Worm (Caenorhabditis elegans): Measurements from ENCODE around the gene enri-2.

Gene enri-2

DNA sequence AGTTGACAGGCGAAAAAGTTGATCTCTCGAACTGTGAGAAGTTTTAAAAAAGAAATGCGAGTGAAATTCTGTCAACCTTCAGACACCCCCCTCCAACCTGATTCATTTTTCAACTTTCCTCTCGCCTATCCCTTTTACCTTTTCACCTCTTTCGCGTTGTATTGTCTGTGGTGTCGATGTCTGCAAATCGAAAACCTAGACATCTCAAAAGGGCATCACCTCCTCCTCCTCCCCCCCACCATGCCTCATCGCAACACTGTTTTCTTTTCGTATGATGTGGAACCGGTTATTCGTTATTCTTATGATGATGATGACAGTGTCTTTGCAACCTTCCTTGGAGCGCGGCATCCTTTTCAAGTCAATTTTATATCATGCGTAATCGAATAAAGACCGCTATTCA lies 37.7 kb upstream of the enri-2 start (continued):
- TF ChIP-seq ztf-4 (tag; optimal IDR thresholded peaks at IDR 0.05) (peak; percentile 37), aha-1 (tag; optimal IDR thresholded peaks at IDR 0.05) (no peak), pag-3 (tag; optimal IDR thresholded peaks at IDR 0.05; ENCODE audit: borderline replicate concordance, insufficient read depth) (no peak), unc-98 (GFP tag; IDR thresholded peaks at IDR 0.05) (no peak), lin-39 (tag; optimal IDR thresholded peaks at IDR 0.05) (no peak), nhr-85 (tag) (peak; percentile 98), unc-130 (tag; optimal IDR thresholded peaks at IDR 0.05) (no peak), pqm-1 (tag; optimal IDR thresholded peaks at IDR 0.05) (no peak), nhr-237 (tag; optimal IDR thresholded peaks at IDR 0.05) (no peak), lir-3 (tag; optimal IDR thresholded peaks at IDR 0.05; ENCODE audit: poor library complexity) (no peak), lin-14 (GFP tag; optimal IDR thresholded peaks at IDR 0.05) (peak; percentile 86), blmp-1 (tag; optimal IDR thresholded peaks at IDR 0.05) (peak; percentile 90), ceh-88 (GFP tag; IDR thresholded peaks at IDR 0.05) (no peak), mdl-1 (tag; optimal IDR thresholded peaks at IDR 0.05) (peak in 1 of 2 experiments; percentile 55), fkh-4 (tag; optimal IDR thresholded peaks at IDR 0.05; ENCODE audit: borderline replicate concordance) (no peak), nhr-11 (tag; optimal IDR thresholded peaks at IDR 0.05) (no peak), fkh-10 (GFP tag; optimal IDR thresholded peaks at IDR 0.05) (no peak), sox-4 (tag; optimal IDR thresholded peaks at IDR 0.05) (no peak), tlp-1 (tag; optimal IDR thresholded peaks at IDR 0.05) (no peak), sup-37 (GFP tag; optimal IDR thresholded peaks at IDR 0.05) (no peak), unc-62 (GFP tag; optimal IDR thresholded peaks at IDR 0.05) (no peak), dpl-1 (GFP tag; optimal IDR thresholded peaks at IDR 0.05) (no peak), nhr-28 (tag; optimal IDR thresholded peaks at IDR 0.05) (no peak), pax-3 (tag; optimal IDR thresholded peaks at IDR 0.05) (no peak), grh-1 (GFP tag; IDR thresholded peaks at IDR 0.05) (peak; percentile 94), nhr-71 (tag; optimal IDR thresholded peaks at IDR 0.05) (peak; percentile 74), hlh-4 (tag; optimal IDR thresholded peaks at IDR 0.05) (no peak), snu-23 (GFP tag; optimal IDR thresholded peaks at IDR 0.05) (peak; percentile 65), sptf-1 (tag; optimal IDR thresholded peaks at IDR 0.05) (no peak), ceh-82 (tag; optimal IDR thresholded peaks at IDR 0.05) (no peak), vab-15 (tag; optimal IDR thresholded peaks at IDR 0.05) (no peak), lin-15B (tag; optimal IDR thresholded peaks at IDR 0.05) (no peak), nhr-77 (tag; optimal IDR thresholded peaks at IDR 0.05) (no peak), Y116A8C.19 (tag; optimal IDR thresholded peaks at IDR 0.05; ENCODE audit: borderline replicate concordance) (no peak), hpl-2 (GFP tag; optimal IDR thresholded peaks at IDR 0.05) (no peak), lsy-2 (tag; optimal IDR thresholded peaks at IDR 0.05) (peak in 1 of 2 experiments; percentile 24), irx-1 (tag; optimal IDR thresholded peaks at IDR 0.05) (no peak), ceh-8 (GFP tag; optimal IDR thresholded peaks at IDR 0.05) (no peak), zip-4 (GFP tag; optimal IDR thresholded peaks at IDR 0.05) (no peak), tbx-2 (tag; optimal IDR thresholded peaks at IDR 0.05) (peak; percentile 2), efl-3 (GFP tag; optimal IDR thresholded peaks at IDR 0.05) (no peak)

DNA sequence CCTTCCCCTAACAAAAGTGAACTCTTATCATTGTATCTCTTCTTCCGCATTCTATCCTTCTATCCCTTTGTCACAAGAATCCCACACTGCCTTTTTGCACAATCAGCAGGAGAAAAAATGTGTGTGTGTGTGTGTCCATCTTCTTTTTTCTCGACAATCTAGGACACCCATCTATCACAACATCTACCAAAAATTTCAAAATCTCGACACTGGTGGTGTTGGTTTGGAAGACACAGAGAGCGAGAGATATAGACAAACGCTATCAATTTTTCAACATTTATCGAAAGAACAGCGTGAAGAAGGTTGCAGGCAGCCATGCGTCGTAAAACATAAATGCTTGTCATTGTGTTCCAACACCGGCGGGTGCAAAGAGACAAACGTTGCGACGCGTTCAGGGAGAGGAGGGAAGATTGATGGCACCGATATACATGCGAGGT lies 36.8 kb upstream of the enri-2 start:
- TF ChIP-seq nhr-47 (tag; optimal IDR thresholded peaks at IDR 0.05) (peak; percentile 36), snu-23 (GFP tag; optimal IDR thresholded peaks at IDR 0.05) (peak; percentile 65), lir-3 (tag; optimal IDR thresholded peaks at IDR 0.05; ENCODE audit: poor library complexity) (peak; percentile 1), ces-1 (GFP tag; optimal IDR thresholded peaks at IDR 0.05) (no peak), ztf-11 (tag; optimal IDR thresholded peaks at IDR 0.05) (no peak), ceh-63 (GFP tag; optimal IDR thresholded peaks at IDR 0.05) (no peak), nhr-85 (tag) (peak; percentile 98), grh-1 (GFP tag; IDR thresholded peaks at IDR 0.05) (peak; percentile 56; the same call in 1 of the 2 replicates), irx-1 (tag; optimal IDR thresholded peaks at IDR 0.05) (peak; percentile 48), blmp-1 (tag; optimal IDR thresholded peaks at IDR 0.05) (peak; percentile 85), tbx-2 (tag; optimal IDR thresholded peaks at IDR 0.05) (peak; percentile 58), nhr-77 (tag; optimal IDR thresholded peaks at IDR 0.05) (peak; percentile 13), rnt-1 (tag; optimal IDR thresholded peaks at IDR 0.05) (peak; percentile 84), unc-98 (GFP tag; IDR thresholded peaks at IDR 0.05) (no peak), egl-27 (tag; optimal IDR thresholded peaks at IDR 0.05) (peak in 1 of 2 experiments; percentile 70), lin-15B (tag; optimal IDR thresholded peaks at IDR 0.05) (no peak), C16A3.4 (tag; optimal IDR thresholded peaks at IDR 0.05) (peak; percentile 19), pag-3 (tag; optimal IDR thresholded peaks at IDR 0.05; ENCODE audit: borderline replicate concordance, insufficient read depth) (peak; percentile 58), pax-3 (tag; optimal IDR thresholded peaks at IDR 0.05) (no peak), unc-130 (tag; optimal IDR thresholded peaks at IDR 0.05) (peak; percentile 33), swsn-7 (tag; optimal IDR thresholded peaks at IDR 0.05) (peak; percentile 12), lsy-2 (tag; optimal IDR thresholded peaks at IDR 0.05) (peak; percentile 48 to 54), C34B4.2 (tag; optimal IDR thresholded peaks at IDR 0.05) (no peak), C04F5.9 (tag; optimal IDR thresholded peaks at IDR 0.05) (no peak), unc-62 (GFP tag; optimal IDR thresholded peaks at IDR 0.05) (no peak)

Data from whole organism, L1 larva.